3 fruit fly cellular contexts compared by ENCODE assay signal in genomic region chrX:12581894-12582293, dm6.
TF ChIP-seq lines count a peak whose summit lies in the region.

No protein-coding gene starts in this region.

- no peak for TF ChIP-seq CTCF in whole organism, embryonic (GFP tag; optimal IDR thresholded peaks at IDR 0.05; lab: Kevin White, UChicago)

TF ChIP-seq in Kc167, 6 proteins besides CTCF, POLR2A, EP300 and RAD21:
- TF ChIP-seq Myc (optimal IDR thresholded peaks at IDR 0.05; lab: Kevin White, UChicago) (no peak), Sin3A (optimal IDR thresholded peaks at IDR 0.05; lab: Kevin White, UChicago) (no peak), insv (optimal IDR thresholded peaks at IDR 0.05; lab: Kevin White, UChicago) (no peak), psq (optimal IDR thresholded peaks at IDR 0.05; lab: Kevin White, UChicago) (no peak), ttk (optimal IDR thresholded peaks at IDR 0.05; lab: Kevin White, UChicago) (peak; percentile 99), h (optimal IDR thresholded peaks at IDR 0.05; lab: Kevin White, UChicago) (no peak)

TF ChIP-seq in whole organism, embryonic, 481 proteins besides CTCF, POLR2A, EP300 and RAD21:
- TF ChIP-seq Nf-YA (GFP tag; IDR thresholded peaks at IDR 0.05; lab: Robert Waterston, UW) (no peak), Lhr (GFP tag; optimal IDR thresholded peaks at IDR 0.05; lab: Kevin White, UChicago) (no peak), CG18619 (GFP tag; optimal IDR thresholded peaks at IDR 0.05; lab: Kevin White, UChicago) (no peak), YL-1 (GFP tag; optimal IDR thresholded peaks at IDR 0.05; lab: Kevin White, UChicago) (no peak), CG2199 (GFP tag; IDR thresholded peaks at IDR 0.05; lab: Robert Waterston, UW) (no peak), so (GFP tag; IDR thresholded peaks at IDR 0.05; lab: Robert Waterston, UW) (0 out of 3 replicates have a peak, but pooled peaks have one; percentile 16), toy (GFP tag; IDR thresholded peaks at IDR 0.05; lab: Robert Waterston, UW) (no peak)

TF ChIP-seq in whole organism, wandering third instar larva, 38 proteins besides CTCF, POLR2A, EP300 and RAD21:
- TF ChIP-seq sage (GFP tag; optimal IDR thresholded peaks at IDR 0.05; lab: Kevin White, UChicago): no peak
- TF ChIP-seq Dfd (GFP tag; optimal IDR thresholded peaks at IDR 0.05; lab: Kevin White, UChicago): peak; percentile 60
TF ChIP-seq in whole organism, wandering third instar larva: peak in this region for 1.
